Fruit fly (Drosophila melanogaster): ENCODE data around the gene mRpL3.
"Not testable (repeated sequence)": the region's sequence is repeated elsewhere in the genome, so short reads cannot be mapped to it uniquely, and the experiment has no call there.

mRpL3 gene

dm6 chrX:15786242-15786641 is 25.2 kb downstream of the mRpL3 start:
- TF ChIP-seq psq (optimal IDR thresholded peaks at IDR 0.05) = no peak
- no peak for TF ChIP-seq Sin3A (optimal IDR thresholded peaks at IDR 0.05)
- TF ChIP-seq ttk (optimal IDR thresholded peaks at IDR 0.05) = no peak
- no peak for TF ChIP-seq insv (optimal IDR thresholded peaks at IDR 0.05)
- no peak for TF ChIP-seq h (optimal IDR thresholded peaks at IDR 0.05)
- TF ChIP-seq Myc (optimal IDR thresholded peaks at IDR 0.05) = no peak

DNA sequence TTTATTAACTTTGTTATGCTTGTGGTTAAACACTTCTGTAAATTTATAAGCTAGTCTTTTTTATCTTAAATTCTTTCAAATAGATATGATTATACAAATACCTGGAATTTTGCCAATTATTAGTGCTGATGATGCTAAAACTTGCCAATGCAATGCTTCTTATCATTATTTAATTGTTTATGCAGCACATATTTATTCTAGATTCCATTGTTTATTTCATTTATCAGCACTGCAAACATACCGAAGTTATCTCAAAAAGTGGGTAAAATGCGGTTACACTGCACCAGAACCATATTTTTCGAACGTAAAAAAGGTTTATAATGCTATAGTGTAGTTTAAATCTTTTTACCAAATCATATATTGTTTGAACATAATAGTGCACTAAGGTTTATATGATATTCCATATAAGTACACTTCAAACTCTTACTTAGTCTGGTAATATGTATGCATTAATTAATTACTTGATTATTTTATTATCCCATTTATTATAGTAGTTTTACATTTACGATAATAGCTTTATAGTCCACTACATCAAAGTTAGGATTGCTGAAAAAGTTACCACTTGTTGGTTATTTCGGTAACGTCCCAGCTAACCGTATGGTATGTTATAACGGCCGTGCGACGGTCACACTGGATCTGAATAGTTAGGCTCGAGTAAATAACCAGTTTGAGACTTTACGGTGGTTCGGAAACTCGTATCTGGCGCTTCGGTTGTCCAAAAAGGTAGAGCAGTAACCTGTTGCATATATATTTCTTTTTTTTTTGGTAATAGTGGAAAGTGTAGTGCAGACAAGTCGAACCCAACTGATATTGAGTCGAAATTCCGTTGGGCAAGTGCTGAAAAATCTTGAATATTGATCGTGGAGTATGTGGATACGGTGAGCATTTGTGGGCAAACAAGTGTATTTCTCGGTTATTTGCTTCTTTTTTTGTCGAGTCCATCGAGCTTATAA is 27.5 kb downstream of the mRpL3 start, which contains the start of gene Rhp:
Gene Rhp (plus strand): TSS at position 663 of the 953 bp plus-strand sequence.
- TF ChIP-seq Myc (optimal IDR thresholded peaks at IDR 0.05) = no peak
- no peak for TF ChIP-seq psq (optimal IDR thresholded peaks at IDR 0.05)
- TF ChIP-seq Sin3A (optimal IDR thresholded peaks at IDR 0.05) = no peak
- TF ChIP-seq ttk (optimal IDR thresholded peaks at IDR 0.05) = no peak
- TF ChIP-seq insv (optimal IDR thresholded peaks at IDR 0.05) = no peak
- no peak for TF ChIP-seq h (optimal IDR thresholded peaks at IDR 0.05)

dm6 chrX:15795951-15796443 is 34.9 kb downstream of the mRpL3 start, which contains the start of gene sordd1:
sordd1 (minus strand) TSS chrX:15796028.
- not testable (repeated sequence) for TF ChIP-seq h, insv, Myc (optimal IDR thresholded peaks at IDR 0.05)

- TF ChIP-seq h, insv, psq (optimal IDR thresholded peaks at IDR 0.05): not testable (repeated sequence)
Measured at dm6 chrX:15799085-15799557, 38.1 kb downstream of the mRpL3 start, which contains the start of the genes sordd2 and CG15602. sordd2 (minus strand) TSS chrX:15799162. CG15602 (plus strand) TSS chrX:15799426.

- TF ChIP-seq h (optimal IDR thresholded peaks at IDR 0.05) = no peak
- no peak for TF ChIP-seq psq (optimal IDR thresholded peaks at IDR 0.05)
- TF ChIP-seq Sin3A (optimal IDR thresholded peaks at IDR 0.05) = no peak
- TF ChIP-seq ttk (optimal IDR thresholded peaks at IDR 0.05) = no peak
- TF ChIP-seq insv (optimal IDR thresholded peaks at IDR 0.05) = no peak
- TF ChIP-seq Myc (optimal IDR thresholded peaks at IDR 0.05) = no peak
Measured at dm6 chrX:15802880-15803650, 42.0 kb downstream of the mRpL3 start.

dm6 chrX:15803764-15804563 is 42.9 kb downstream of the mRpL3 start, which contains the start of the genes PGRP-LE and sd:
PGRP-LE (minus strand) TSS chrX:15803880.
sd (plus strand) TSS chrX:15804370.
- TF ChIP-seq h (optimal IDR thresholded peaks at IDR 0.05) = no peak
- no peak for TF ChIP-seq Sin3A (optimal IDR thresholded peaks at IDR 0.05)
- no peak for TF ChIP-seq insv (optimal IDR thresholded peaks at IDR 0.05)
- no peak for TF ChIP-seq ttk (optimal IDR thresholded peaks at IDR 0.05)
- no peak for TF ChIP-seq psq (optimal IDR thresholded peaks at IDR 0.05)
- no peak for TF ChIP-seq Myc (optimal IDR thresholded peaks at IDR 0.05)

- TF ChIP-seq ttk (optimal IDR thresholded peaks at IDR 0.05) (no peak), Myc (optimal IDR thresholded peaks at IDR 0.05) (no peak), Sin3A (optimal IDR thresholded peaks at IDR 0.05) (no peak), psq (optimal IDR thresholded peaks at IDR 0.05) (no peak), h (optimal IDR thresholded peaks at IDR 0.05) (no peak), insv (optimal IDR thresholded peaks at IDR 0.05) (no peak)
Measured at dm6 chrX:15804790-15805189, 43.7 kb downstream of the mRpL3 start.

DNA sequence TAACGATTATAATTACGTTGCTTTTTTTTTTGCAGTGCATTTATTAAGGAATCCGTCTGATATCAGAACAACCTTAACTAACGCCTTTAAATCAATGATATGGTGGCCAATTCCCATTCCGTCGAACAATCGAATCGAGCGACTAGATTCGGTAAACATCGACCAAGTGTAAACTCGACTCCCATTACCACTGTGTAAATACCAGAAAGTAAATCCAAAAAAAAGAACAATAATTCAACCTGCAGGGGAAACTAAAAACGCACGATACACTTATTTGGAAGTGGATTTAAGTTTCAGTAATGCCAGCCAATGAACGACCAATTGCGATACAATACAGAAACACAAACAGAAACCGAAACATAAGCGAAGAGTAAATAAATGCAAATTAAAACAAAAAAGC is 44.5 kb downstream of the mRpL3 start:
- TF ChIP-seq Sin3A (optimal IDR thresholded peaks at IDR 0.05) (no peak), insv (optimal IDR thresholded peaks at IDR 0.05) (no peak), h (optimal IDR thresholded peaks at IDR 0.05) (no peak), Myc (optimal IDR thresholded peaks at IDR 0.05) (no peak), ttk (optimal IDR thresholded peaks at IDR 0.05) (no peak), psq (optimal IDR thresholded peaks at IDR 0.05) (no peak)

DNA sequence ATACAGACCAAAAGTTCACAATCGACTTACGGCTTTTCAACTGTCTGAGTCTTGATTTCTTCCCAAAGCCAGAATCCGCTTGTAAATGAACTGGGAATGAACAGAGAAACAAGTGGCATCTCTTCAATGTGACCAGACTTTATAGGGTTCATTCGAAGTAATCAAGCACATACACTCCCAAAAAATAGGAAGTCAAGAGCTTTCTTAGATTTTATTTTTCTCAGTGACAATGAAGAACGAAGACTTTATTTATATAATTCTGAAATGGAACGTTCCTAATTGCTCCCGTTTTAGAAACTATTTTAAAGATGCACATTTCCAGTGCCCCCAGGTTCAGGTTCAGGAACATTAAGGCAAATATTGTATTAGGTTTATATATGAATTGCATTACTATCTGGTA is 46.9 kb downstream of the mRpL3 start:
- TF ChIP-seq h (optimal IDR thresholded peaks at IDR 0.05) = no peak
- no peak for TF ChIP-seq Myc (optimal IDR thresholded peaks at IDR 0.05)

DNA sequence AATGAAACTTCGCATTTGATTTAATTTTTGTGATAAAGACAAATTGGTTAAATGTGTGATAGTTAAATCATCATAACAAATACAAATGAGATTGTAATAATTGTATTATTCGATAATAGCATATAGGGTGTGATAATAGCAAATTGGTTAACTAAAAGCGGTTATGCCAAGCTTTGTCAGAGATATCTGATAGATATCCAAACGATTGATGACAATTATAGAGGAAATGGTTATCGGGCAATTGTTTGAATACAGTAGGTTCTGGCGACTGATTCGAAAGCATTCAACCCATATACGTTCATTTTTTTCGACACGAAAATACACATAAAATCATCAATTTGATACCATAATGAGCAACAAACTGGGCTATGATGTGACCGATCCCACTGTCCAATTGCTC is 48.2 kb downstream of the mRpL3 start, which contains the start of gene CG8509:
Gene CG8509 (plus strand): TSS at position 301 of the 400 bp plus-strand sequence.
- TF ChIP-seq h (optimal IDR thresholded peaks at IDR 0.05) (no peak), Sin3A (optimal IDR thresholded peaks at IDR 0.05) (no peak), psq (optimal IDR thresholded peaks at IDR 0.05) (no peak), Myc (optimal IDR thresholded peaks at IDR 0.05) (no peak), insv (optimal IDR thresholded peaks at IDR 0.05) (no peak), ttk (optimal IDR thresholded peaks at IDR 0.05) (no peak)

Measured in Kc167 (cell line).